Fruit fly (Drosophila melanogaster): ENCODE measurements around the gene brv2.

- no peak for TF ChIP-seq CG7101 (tag; optimal IDR thresholded peaks at IDR 0.05)
- no peak for TF ChIP-seq CG33017 (tag; optimal IDR thresholded peaks at IDR 0.05)
Measured at dm6 chr3L:17383714-17384113, 39.2 kb upstream of the brv2 start.

Measured in whole organism, adult.